Fruit fly (Drosophila melanogaster) whole organism, embryonic: Measurements from ENCODE around the gene Miga.

ENCODE experiments used
- Atf-2 ChIP-seq: fragments of 200-800 bp; sonication (Bioruptor generic); optimal IDR thresholded peaks from 2 replicates; lab custom pipeline; 2016; ENCODE audit warnings: missing biosample characterization, missing genetic modification characterization
- BEAF-32 ChIP-seq: fragments of 200-800 bp; sonication (Bioruptor generic); optimal IDR thresholded peaks from 3 replicates; lab custom pipeline; 2017; ENCODE audit warnings: missing biosample characterization, missing genetic modification characterization, mild to moderate bottlenecking, moderate library complexity, missing genetic modification reagents
- CG11093 ChIP-seq: fragments of 200-800 bp; sonication (Bioruptor generic); IDR thresholded peaks from 3 replicates; pipeline ENCODE4 v1.3.6; 2022; ENCODE audit warnings: missing biosample characterization, missing genetic modification characterization
- CG12659 ChIP-seq: fragments of 200-800 bp; sonication (Bioruptor generic); optimal IDR thresholded peaks from 3 replicates; lab custom pipeline; 2017; ENCODE audit warnings: mild to moderate bottlenecking, missing biosample characterization, missing genetic modification reagents, missing genetic modification characterization
- CG12744 ChIP-seq: fragments of 200-800 bp; sonication (Bioruptor generic); optimal IDR thresholded peaks from 2 replicates; lab custom pipeline; 2016; ENCODE audit warnings: missing biosample characterization, missing genetic modification characterization
- CG13287 ChIP-seq: fragments of 200-800 bp; sonication (Bioruptor generic); IDR thresholded peaks from 2 replicates; pipeline ENCODE4 v1.3.6; 2022; ENCODE audit warnings: missing biosample characterization, missing genetic modification characterization; ENCODE audit not compliant: partially characterized antibody
- CG13296 ChIP-seq: fragments of 200-800 bp; sonication (Bioruptor generic); optimal IDR thresholded peaks from 3 replicates; lab custom pipeline; 2018; ENCODE audit warnings: missing biosample characterization, mild to moderate bottlenecking, missing genetic modification characterization
- CG15011 ChIP-seq: fragments of 200-800 bp; sonication (Bioruptor generic); optimal IDR thresholded peaks from 3 replicates; lab custom pipeline; 2018; ENCODE audit warnings: missing biosample characterization, mild to moderate bottlenecking, missing genetic modification characterization
- CG15601 ChIP-seq: fragments of 200-800 bp; sonication (Bioruptor generic); optimal IDR thresholded peaks from 3 replicates; lab custom pipeline; 2019; ENCODE audit warnings: missing biosample characterization, mild to moderate bottlenecking, missing genetic modification characterization, moderate library complexity
- CG17568 ChIP-seq: fragments of 200-800 bp; sonication (Bioruptor generic); optimal IDR thresholded peaks from 2 replicates; lab custom pipeline; 2018; ENCODE audit warnings: missing biosample characterization, mild to moderate bottlenecking, missing genetic modification characterization, moderate library complexity
- CG18599 ChIP-seq: fragments of 200-800 bp; sonication (Bioruptor generic); optimal IDR thresholded peaks from 3 replicates; lab custom pipeline; 2017; ENCODE audit warnings: missing biosample characterization, missing genetic modification characterization, mild to moderate bottlenecking, moderate library complexity, missing genetic modification reagents
- CG2120 ChIP-seq: fragments of 200-800 bp; sonication (Bioruptor generic); optimal IDR thresholded peaks from 3 replicates; lab custom pipeline; 2016; ENCODE audit warnings: missing biosample characterization, missing genetic modification characterization
- CG2202 ChIP-seq: fragments of 200-800 bp; sonication (Bioruptor generic); optimal IDR thresholded peaks from 2 replicates; lab custom pipeline; 2018; ENCODE audit warnings: missing biosample characterization, mild to moderate bottlenecking, missing genetic modification characterization
- CG2875 ChIP-seq: fragments of 200-800 bp; sonication (Bioruptor generic); optimal IDR thresholded peaks from 2 replicates; lab custom pipeline; 2017; ENCODE audit warnings: missing biosample characterization, mild to moderate bottlenecking, missing genetic modification characterization, missing genetic modification reagents
- CG30403 ChIP-seq: fragments of 200-800 bp; sonication (Bioruptor generic); optimal IDR thresholded peaks from 3 replicates; lab custom pipeline; 2016; ENCODE audit warnings: missing biosample characterization, missing genetic modification characterization
- CG31441 ChIP-seq: fragments of 200-800 bp; sonication (Bioruptor generic); IDR thresholded peaks from 2 replicates; pipeline ENCODE4 v1.3.6; 2022; ENCODE audit warnings: missing biosample characterization, missing genetic modification characterization
- CG33557 ChIP-seq: fragments of 200-800 bp; sonication (Bioruptor generic); optimal IDR thresholded peaks from 2 replicates; lab custom pipeline; 2019; ENCODE audit warnings: missing biosample characterization, mild to moderate bottlenecking, missing genetic modification characterization, moderate library complexity
- CG34224 ChIP-seq: fragments of 200-800 bp; sonication (Bioruptor generic); IDR thresholded peaks from 3 replicates; pipeline ENCODE4 v1.3.6; 2022; ENCODE audit warnings: missing biosample characterization, missing genetic modification characterization; ENCODE audit not compliant: partially characterized antibody
- CG3726 ChIP-seq: fragments of 200-800 bp; sonication (Bioruptor generic); IDR thresholded peaks from 3 replicates; pipeline ENCODE4, ENCODE4 v1.3.6; 2022; ENCODE audit warnings: missing biosample characterization, missing genetic modification characterization
- CG4404 ChIP-seq: fragments of 200-800 bp; sonication (Bioruptor generic); IDR thresholded peaks from 2 replicates; pipeline ENCODE4 v1.3.6; 2022; ENCODE audit warnings: missing biosample characterization, missing genetic modification characterization
- CG7745 ChIP-seq: fragments of 200-800 bp; sonication (Bioruptor generic); optimal IDR thresholded peaks from 2 replicates; lab custom pipeline; 2018; ENCODE audit warnings: missing biosample characterization, mild to moderate bottlenecking, missing genetic modification characterization, moderate library complexity
- CG8359 ChIP-seq: fragments of 200-800 bp; sonication (Bioruptor generic); optimal IDR thresholded peaks from 2 replicates; lab custom pipeline; 2017; ENCODE audit warnings: missing biosample characterization, mild to moderate bottlenecking, missing genetic modification characterization, borderline replicate concordance
- CG9932 ChIP-seq: fragments of 200-800 bp; sonication (Bioruptor generic); IDR thresholded peaks from 2 replicates; pipeline ENCODE4 v1.3.6; 2022; ENCODE audit warnings: missing biosample characterization, missing genetic modification characterization
- CkIIα-i1 ChIP-seq: fragments of 200-800 bp; sonication (Bioruptor generic); IDR thresholded peaks from 2 replicates; pipeline ENCODE4 v1.3.6; 2022; ENCODE audit warnings: missing biosample characterization, missing genetic modification characterization
- Dfd ChIP-seq, 2 experiments: fragments of >200 bp; optimal IDR thresholded peaks; 2 replicates each; lab custom pipeline; 2017; ENCODE audit warnings: missing biosample characterization in 2 of 2, missing genetic modification characterization in 2 of 2
- Dll ChIP-seq: fragments of 200-800 bp; sonication (Bioruptor generic); IDR thresholded peaks from 4 replicates; pipeline ENCODE4 v1.3.6; 2022; ENCODE audit warnings: missing biosample characterization, missing genetic modification characterization; ENCODE audit not compliant: partially characterized antibody
- Elba2 ChIP-seq: fragments of 200-800 bp; sonication (Bioruptor generic); optimal IDR thresholded peaks from 3 replicates; lab custom pipeline; 2016; ENCODE audit warnings: missing biosample characterization, missing genetic modification characterization
- H2.0 ChIP-seq: fragments of 200-800 bp; sonication (Bioruptor generic); IDR thresholded peaks from 2 replicates; pipeline ENCODE4 v1.3.6; 2022; ENCODE audit warnings: missing biosample characterization, missing genetic modification characterization
- HLH3B ChIP-seq: fragments of 200-800 bp; sonication (Bioruptor generic); IDR thresholded peaks from 2 replicates; pipeline ENCODE4 v1.3.6; 2022; ENCODE audit warnings: missing biosample characterization, missing genetic modification characterization
- Hmr ChIP-seq: fragments of 200-800 bp; sonication (Bioruptor generic); optimal IDR thresholded peaks from 3 replicates; lab custom pipeline; 2017; ENCODE audit warnings: mild to moderate bottlenecking, missing biosample characterization, missing genetic modification reagents, missing genetic modification characterization
- NC2β ChIP-seq: fragments of 200-800 bp; sonication (Bioruptor generic); optimal IDR thresholded peaks from 2 replicates; lab custom pipeline; 2016; ENCODE audit warnings: missing biosample characterization, missing genetic modification characterization
- Side ChIP-seq: fragments of 200-800 bp; sonication (Bioruptor generic); optimal IDR thresholded peaks from 2 replicates; lab custom pipeline; 2016; ENCODE audit warnings: missing biosample characterization, missing genetic modification characterization
- Ssrp ChIP-seq: fragments of 200-800 bp; sonication (Bioruptor generic); optimal IDR thresholded peaks from 2 replicates; lab custom pipeline; 2018; ENCODE audit warnings: missing biosample characterization, mild to moderate bottlenecking, missing genetic modification characterization, moderate library complexity
- TFAM ChIP-seq: fragments of 200-800 bp; sonication (Bioruptor generic); optimal IDR thresholded peaks from 2 replicates; lab custom pipeline; 2017; ENCODE audit warnings: missing biosample characterization, missing genetic modification characterization, inconsistent platforms
- ap ChIP-seq: fragments of 200-800 bp; sonication (Bioruptor generic); IDR thresholded peaks from 2 replicates; pipeline ENCODE4 v1.3.6; 2022; ENCODE audit warnings: missing biosample characterization, missing genetic modification characterization
- bbx ChIP-seq: fragments of 200-800 bp; sonication (Bioruptor generic); IDR thresholded peaks from 2 replicates; pipeline ENCODE4 v1.3.6; 2022; ENCODE audit warnings: missing biosample characterization, missing genetic modification characterization; ENCODE audit not compliant: partially characterized antibody
- ci ChIP-seq: fragments of 200-800 bp; sonication (Bioruptor generic); IDR thresholded peaks from 3 replicates; pipeline ENCODE4 v1.3.6; 2022; ENCODE audit warnings: missing biosample characterization, missing genetic modification characterization
- corto ChIP-seq: fragments of 200-800 bp; sonication (Bioruptor generic); optimal IDR thresholded peaks from 2 replicates; lab custom pipeline; 2016; ENCODE audit warnings: missing biosample characterization, mild to moderate bottlenecking, missing genetic modification characterization, moderate library complexity
- dimm ChIP-seq: fragments of 200-800 bp; sonication (Bioruptor generic); IDR thresholded peaks from 2 replicates; pipeline ENCODE4 v1.3.6; 2022; ENCODE audit warnings: missing biosample characterization, missing genetic modification characterization
- dysf ChIP-seq: fragments of 200-800 bp; sonication (Bioruptor generic); IDR thresholded peaks from 3 replicates; pipeline ENCODE4 v1.3.6; 2022; ENCODE audit warnings: missing biosample characterization, missing genetic modification characterization
- gfzf ChIP-seq: fragments of 200-800 bp; sonication (Bioruptor generic); optimal IDR thresholded peaks from 2 replicates; lab custom pipeline; 2016; ENCODE audit warnings: missing biosample characterization, mild to moderate bottlenecking, missing genetic modification characterization, moderate library complexity
- grn ChIP-seq: fragments of 200-800 bp; sonication (Bioruptor generic); optimal IDR thresholded peaks from 3 replicates; lab custom pipeline; 2017; ENCODE audit warnings: missing biosample characterization, missing genetic modification characterization
- lov ChIP-seq, 2 experiments: fragments of 200-800 bp in 1 of 2; fragments of >200 bp in 1 of 2; sonication (Bioruptor generic) in 1 of 2; IDR thresholded peaks in 1 of 2; optimal IDR thresholded peaks in 1 of 2; 2 replicates in 1 of 2; 3 replicates in 1 of 2; pipeline versions ENCODE4 v1.3.6 to Lab custom; 2017 to 2022; ENCODE audit warnings: missing biosample characterization in 1 of 2, missing genetic modification characterization in 1 of 2
- pho ChIP-seq: fragments of 200-800 bp; sonication (Bioruptor generic); optimal IDR thresholded peaks from 2 replicates; lab custom pipeline; 2016; ENCODE audit warnings: missing biosample characterization, missing genetic modification characterization
- pros ChIP-seq: fragments of 200-800 bp; sonication (Bioruptor generic); optimal IDR thresholded peaks from 3 replicates; lab custom pipeline; 2019; ENCODE audit warnings: missing biosample characterization, mild to moderate bottlenecking, missing genetic modification characterization, moderate library complexity
- stwl ChIP-seq: fragments of 200-800 bp; sonication (Bioruptor generic); optimal IDR thresholded peaks from 3 replicates; lab custom pipeline; 2018; ENCODE audit warnings: missing biosample characterization, mild to moderate bottlenecking, missing genetic modification characterization, moderate library complexity
- tna ChIP-seq: fragments of 200-800 bp; sonication (Bioruptor generic); IDR thresholded peaks from 2 replicates; pipeline ENCODE4 v1.3.6; 2022; ENCODE audit warnings: missing biosample characterization, missing genetic modification characterization; ENCODE audit not compliant: partially characterized antibody
- tx ChIP-seq: fragments of 200-800 bp; sonication (Bioruptor generic); optimal IDR thresholded peaks from 2 replicates; lab custom pipeline; 2016; ENCODE audit warnings: missing biosample characterization, missing genetic modification characterization
- usp ChIP-seq: fragments of >200 bp; optimal IDR thresholded peaks from 2 replicates; lab custom pipeline; 2017; ENCODE audit warnings: missing biosample characterization, missing genetic modification characterization
- zen ChIP-seq: fragments of 200-800 bp; sonication (Bioruptor generic); optimal IDR thresholded peaks from 3 replicates; lab custom pipeline; 2018; ENCODE audit warnings: missing biosample characterization, mild to moderate bottlenecking, missing genetic modification characterization, moderate library complexity

Gene Miga

dm6 chrX:8461147-8461546, 23.5 kb upstream of the Miga start, which contains the start of gene Es2 (continued):
- TF ChIP-seq CG13287 (GFP tag; lab: Robert Waterston, UW) (peak; percentile 37; the same call in 1 of the 2 replicates), TFAM (GFP tag; lab: Kevin White, UChicago) (no peak), CG2875 (no peak), CG9932 (GFP tag; lab: Robert Waterston, UW) (no peak), H2.0 (GFP tag; lab: Robert Waterston, UW) (no peak), CG30403 (GFP tag; lab: Kevin White, UChicago) (no peak), stwl (tag; lab: Kevin White, UChicago) (peak; percentile 64), bbx (GFP tag; lab: Robert Waterston, UW) (no peak), tx (no peak), CG2120 (GFP tag; lab: Kevin White, UChicago) (no peak), grn (GFP tag; lab: Kevin White, UChicago) (no peak), CG8359 (GFP tag; lab: Kevin White, UChicago) (no peak), ap (GFP tag; lab: Robert Waterston, UW) (no peak), corto (GFP tag; lab: Kevin White, UChicago) (no peak), tna (GFP tag; lab: Robert Waterston, UW) (no peak), Dll (GFP tag; lab: Robert Waterston, UW) (0 out of 4 replicates have a peak, but pooled peaks have one; percentile 47), CG12659 (peak; percentile 10), zen (tag; lab: Kevin White, UChicago) (no peak), pho (no peak), dimm (GFP tag; lab: Robert Waterston, UW) (no peak), CG7745 (tag; lab: Kevin White, UChicago) (no peak), Atf-2 (GFP tag; lab: Kevin White, UChicago) (no peak), Side (no peak), CG3726 (GFP tag; lab: Robert Waterston, UW) (no peak), pros (GFP tag; lab: Kevin White, UChicago) (no peak), dysf (GFP tag; lab: Robert Waterston, UW) (no peak), HLH3B (GFP tag; lab: Robert Waterston, UW) (no peak), CkIIα-i1 (GFP tag; lab: Robert Waterston, UW) (no peak), CG15011 (no peak), Hmr (no peak), CG13296 (GFP tag; lab: Kevin White, UChicago) (no peak), CG4404 (GFP tag; lab: Robert Waterston, UW) (no peak), CG2202 (tag; lab: Kevin White, UChicago) (no peak), Ssrp (tag; lab: Kevin White, UChicago) (no peak), gfzf (GFP tag; lab: Kevin White, UChicago) (peak; percentile 64), CG11093 (GFP tag; lab: Robert Waterston, UW) (no peak), CG15601 (tag; lab: Kevin White, UChicago) (no peak), ci (no peak), NC2β (GFP tag; lab: Kevin White, UChicago) (no peak), CG18599 (GFP tag; lab: Kevin White, UChicago) (no peak), Dfd (GFP tag; optimal IDR thresholded peaks at IDR 0.05; lab: Kevin White, UChicago) (no peak), CG17568 (no peak), CG34224 (GFP tag; lab: Robert Waterston, UW) (no peak), BEAF-32 (GFP tag; lab: Kevin White, UChicago) (peak; percentile 23), usp (no peak), lov (optimal IDR thresholded peaks at IDR 0.05; lab: Kevin White, UChicago) (no peak), lov (GFP tag; IDR thresholded peaks at IDR 0.05; lab: Robert Waterston, UW) (no peak), CG31441 (GFP tag; lab: Robert Waterston, UW) (no peak), CG33557 (GFP tag; lab: Kevin White, UChicago) (no peak), Elba2 (no peak), CG12744 (GFP tag; lab: Kevin White, UChicago) (no peak)
